Fruit fly (Drosophila melanogaster): Measurements from ENCODE around the gene CG34164.
A peak's percentile ranks its signal among the peaks of the same experiment; 100 is the strongest.

The CG34164 gene

DNA sequence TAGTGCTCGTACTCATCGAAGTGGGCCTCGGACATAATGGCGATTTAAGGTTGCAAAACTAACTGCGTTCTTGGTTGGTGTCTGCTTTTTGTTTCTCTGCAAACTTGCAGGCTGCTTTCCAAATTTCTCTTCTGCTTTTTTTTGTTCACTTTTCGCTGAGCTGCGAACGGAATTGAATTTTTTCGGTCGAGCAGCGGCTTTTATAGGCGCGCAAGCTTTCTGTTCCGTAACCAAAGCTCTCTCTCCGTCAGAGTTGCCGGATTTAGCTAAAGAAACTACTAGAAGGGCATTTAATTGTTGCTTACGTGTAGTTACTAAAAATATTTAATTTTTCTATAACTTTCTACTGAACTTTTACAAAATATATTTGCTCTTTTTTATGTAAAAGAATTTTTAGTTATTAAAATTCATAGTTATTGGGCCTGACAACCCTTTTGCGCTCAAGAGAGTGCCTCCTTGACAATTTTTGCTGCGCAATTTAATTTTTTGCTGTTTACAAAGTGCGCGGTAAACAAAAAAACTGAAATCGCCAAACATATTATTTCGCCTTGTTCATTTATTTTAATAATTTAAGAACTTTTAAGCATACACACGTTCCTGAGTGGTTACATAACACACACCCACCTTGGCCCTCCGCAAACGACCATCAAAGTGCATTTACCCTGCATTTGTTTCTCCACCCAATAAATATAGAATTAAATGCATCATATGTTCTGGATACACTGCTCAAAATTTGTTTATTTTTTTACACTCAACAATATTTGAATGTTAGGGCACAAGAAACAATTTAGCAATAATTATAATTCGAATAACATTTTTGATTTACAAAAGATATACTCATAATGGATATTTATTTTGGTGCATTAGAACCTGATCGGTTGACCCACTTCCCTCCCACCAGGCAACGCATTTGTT lies 9.9 kb upstream of the CG34164 start, which contains the start of gene CG6770 (continued):
- peak; percentile 93 for TF ChIP-seq PHDP (tag; optimal IDR thresholded peaks at IDR 0.05)
- peak; percentile 80 for TF ChIP-seq CG14441 (GFP tag; IDR thresholded peaks at IDR 0.05)
- TF ChIP-seq CG15073 (GFP tag; optimal IDR thresholded peaks at IDR 0.05) = peak; percentile 11
- TF ChIP-seq BEAF-32 (GFP tag; optimal IDR thresholded peaks at IDR 0.05) = peak; percentile 2
- TF ChIP-seq CG32767 (GFP tag; IDR thresholded peaks at IDR 0.05) = peak; percentile 78
- TF ChIP-seq dysf (GFP tag; IDR thresholded peaks at IDR 0.05) = peak; percentile 87
- TF ChIP-seq CG11398 (GFP tag; optimal IDR thresholded peaks at IDR 0.05) = peak; percentile 20
- TF ChIP-seq ssp (GFP tag; IDR thresholded peaks at IDR 0.05) = peak; percentile 68; the same call in 1 of the 2 replicates
- TF ChIP-seq Taf1 (GFP tag; IDR thresholded peaks at IDR 0.05) = peak; percentile 70
- TF ChIP-seq Hmr (GFP tag; optimal IDR thresholded peaks at IDR 0.05) = peak; percentile 88
- peak; percentile 55 for TF ChIP-seq Bteb2 (GFP tag; optimal IDR thresholded peaks at IDR 0.05)
- TF ChIP-seq CG32772 (GFP tag; IDR thresholded peaks at IDR 0.05) = peak; percentile 72
- no peak for TF ChIP-seq CG34224 (GFP tag; IDR thresholded peaks at IDR 0.05; ENCODE audit: partially characterized antibody)
- TF ChIP-seq CG5245 (GFP tag; optimal IDR thresholded peaks at IDR 0.05) = peak; percentile 57
- peak; percentile 92 for TF ChIP-seq CG18599 (GFP tag; optimal IDR thresholded peaks at IDR 0.05)
- TF ChIP-seq Nf-YB (GFP tag; optimal IDR thresholded peaks at IDR 0.05) = peak; percentile 67
- TF ChIP-seq CG9932 (GFP tag; IDR thresholded peaks at IDR 0.05) = peak; percentile 85
- TF ChIP-seq CG17186 (GFP tag; optimal IDR thresholded peaks at IDR 0.05) = no peak
- TF ChIP-seq CHES-1-like (GFP tag; optimal IDR thresholded peaks at IDR 0.05) = peak; percentile 41
- peak; percentile 80 for TF ChIP-seq CG12391 (tag; optimal IDR thresholded peaks at IDR 0.05)
- TF ChIP-seq D19B (GFP tag; optimal IDR thresholded peaks at IDR 0.05) = peak; percentile 70
- peak; percentile 83 for TF ChIP-seq NfI (GFP tag; optimal IDR thresholded peaks at IDR 0.05)
- peak; percentile 75 for TF ChIP-seq CG2712 (tag; optimal IDR thresholded peaks at IDR 0.05)
- TF ChIP-seq schlank (tag; optimal IDR thresholded peaks at IDR 0.05) = peak; percentile 53
- peak; percentile 49 for TF ChIP-seq org-1 (GFP tag; optimal IDR thresholded peaks at IDR 0.05)
- TF ChIP-seq Ssrp (tag; optimal IDR thresholded peaks at IDR 0.05) = peak; percentile 43
- peak; percentile 67; the same call in 1 of the 2 replicates for TF ChIP-seq CG7372 (GFP tag; IDR thresholded peaks at IDR 0.05)
- TF ChIP-seq CG10366 (GFP tag; IDR thresholded peaks at IDR 0.05) = peak; percentile 87
- peak; percentile 64 for TF ChIP-seq CG31224 (GFP tag; IDR thresholded peaks at IDR 0.05)
- no peak for TF ChIP-seq en (GFP tag; optimal IDR thresholded peaks at IDR 0.05)
- peak; percentile 84 for TF ChIP-seq E2f1 (GFP tag; IDR thresholded peaks at IDR 0.05)
- peak; percentile 90 for TF ChIP-seq Atf6 (GFP tag; IDR thresholded peaks at IDR 0.05)
- TF ChIP-seq B-H2 (GFP tag; optimal IDR thresholded peaks at IDR 0.05) = peak; percentile 91
- TF ChIP-seq kni (GFP tag; optimal IDR thresholded peaks at IDR 0.05) = no peak
- TF ChIP-seq Fer1 (GFP tag; optimal IDR thresholded peaks at IDR 0.05) = peak; percentile 95
- TF ChIP-seq CG30431 (GFP tag; optimal IDR thresholded peaks at IDR 0.05) = peak; percentile 32
- peak; percentile 93 for TF ChIP-seq vvl (GFP tag; IDR thresholded peaks at IDR 0.05)
- TF ChIP-seq CG13894 (tag; optimal IDR thresholded peaks at IDR 0.05) = peak; percentile 92
- TF ChIP-seq CG9215 (GFP tag; IDR thresholded peaks at IDR 0.05) = peak; percentile 65
- peak; percentile 88 for TF ChIP-seq CG6813 (GFP tag; optimal IDR thresholded peaks at IDR 0.05)
- TF ChIP-seq CG13424 (tag; optimal IDR thresholded peaks at IDR 0.05) = peak; percentile 86
- peak; percentile 59 for TF ChIP-seq CG16779 (GFP tag; IDR thresholded peaks at IDR 0.05)
- TF ChIP-seq ttk (GFP tag; IDR thresholded peaks at IDR 0.05) = peak; percentile 81
- TF ChIP-seq sc (optimal IDR thresholded peaks at IDR 0.05) = no peak
- TF ChIP-seq sc (GFP tag; optimal IDR thresholded peaks at IDR 0.05) = peak; percentile 44
- peak; percentile 14 for TF ChIP-seq Myb (GFP tag; optimal IDR thresholded peaks at IDR 0.05)
- TF ChIP-seq Gug (GFP tag; IDR thresholded peaks at IDR 0.05) = no peak; the same call in 3 of the 4 replicates
- TF ChIP-seq Spps (tag; optimal IDR thresholded peaks at IDR 0.05) = peak; percentile 49
- TF ChIP-seq Kr (GFP tag; optimal IDR thresholded peaks at IDR 0.05) = no peak
